Worm (Caenorhabditis elegans) whole organism, L1 larva: ENCODE results near the gene ehs-1.

Source experiments
- C04F5.9 ChIP-seq: sonication (generic microtip); optimal IDR thresholded peaks from 2 replicates; lab custom pipeline; 2016; ENCODE audit warnings: missing genetic modification characterization, missing compliant biosample characterization
- C16A3.4 ChIP-seq: fragments of 150-350 bp; optimal IDR thresholded peaks from 2 replicates; lab custom pipeline; 2014; ENCODE audit warnings: missing biosample characterization, missing genetic modification characterization
- C34B4.2 ChIP-seq: sonication (generic microtip); optimal IDR thresholded peaks from 2 replicates; lab custom pipeline; 2017; ENCODE audit warnings: mild to moderate bottlenecking, missing genetic modification characterization, missing compliant biosample characterization
- F16B12.6 ChIP-seq: fragments of 150-350 bp; optimal IDR thresholded peaks from 2 replicates; lab custom pipeline; 2014; ENCODE audit warnings: missing biosample characterization, missing genetic modification characterization
- Y116A8C.19 ChIP-seq: sonication (generic microtip); optimal IDR thresholded peaks from 2 replicates; lab custom pipeline; 2016; ENCODE audit warnings: missing compliant biosample characterization, missing genetic modification characterization, borderline replicate concordance
- aha-1 ChIP-seq: fragments of 150-350 bp; optimal IDR thresholded peaks from 2 replicates; lab custom pipeline; 2014; ENCODE audit warnings: missing biosample characterization, missing genetic modification characterization
- alr-1 ChIP-seq: fragments of 200-800 bp; sonication (Bioruptor generic); optimal IDR thresholded peaks from 2 replicates; lab custom pipeline; 2018; ENCODE audit warnings: borderline replicate concordance, mild to moderate bottlenecking, missing genetic modification characterization, missing compliant biosample characterization
- aly-2 ChIP-seq: fragments of 150-350 bp; optimal IDR thresholded peaks from 2 replicates; lab custom pipeline; 2014; ENCODE audit warnings: missing biosample characterization, missing genetic modification characterization
- ama-1 ChIP-seq: fragments of 150-350 bp; optimal IDR thresholded peaks from 2 replicates; lab custom pipeline; 2014
- blmp-1 ChIP-seq: fragments of 150-350 bp; optimal IDR thresholded peaks from 2 replicates; lab custom pipeline; 2014; ENCODE audit warnings: missing biosample characterization, missing genetic modification characterization
- ceh-63 ChIP-seq: fragments of 200-800 bp; sonication (Bioruptor generic); optimal IDR thresholded peaks from 2 replicates; lab custom pipeline; 2018; ENCODE audit warnings: mild to moderate bottlenecking, missing genetic modification characterization, missing compliant biosample characterization
- ceh-90 ChIP-seq: sonication (generic microtip); optimal IDR thresholded peaks from 2 replicates; lab custom pipeline; 2016; ENCODE audit warnings: missing genetic modification characterization, missing compliant biosample characterization
- ces-1 ChIP-seq: fragments of 150-350 bp; optimal IDR thresholded peaks from 2 replicates; lab custom pipeline; 2014; ENCODE audit warnings: missing biosample characterization, missing genetic modification reagents, missing genetic modification characterization
- elt-2 ChIP-seq: sonication (generic microtip); optimal IDR thresholded peaks from 2 replicates; lab custom pipeline; 2016; ENCODE audit warnings: missing genetic modification characterization, mild to moderate bottlenecking, inconsistent platforms, missing compliant biosample characterization, missing genetic modification reagents
- elt-3 ChIP-seq, 6 experiments: fragments of 150-350 bp in 1 of 6; sonication (generic microtip); optimal IDR thresholded peaks; 2 replicates each; lab custom pipeline; 2017 to 2018; ENCODE audit warnings: missing biosample characterization in 6 of 6, missing genetic modification characterization in 6 of 6, inconsistent platforms in 1 of 6
- fkh-10 ChIP-seq: sonication (generic microtip); optimal IDR thresholded peaks from 2 replicates; lab custom pipeline; 2017; ENCODE audit warnings: missing biosample characterization, missing genetic modification reagents, missing genetic modification characterization
- fkh-4 ChIP-seq: sonication (generic microtip); optimal IDR thresholded peaks from 2 replicates; lab custom pipeline; 2016; ENCODE audit warnings: missing compliant biosample characterization, missing genetic modification characterization, borderline replicate concordance
- hlh-17 ChIP-seq: fragments of 200-800 bp; sonication (Bioruptor generic); optimal IDR thresholded peaks from 2 replicates; lab custom pipeline; 2018; ENCODE audit warnings: missing genetic modification characterization, mild to moderate bottlenecking, missing compliant biosample characterization, moderate library complexity, borderline replicate concordance
- hlh-4 ChIP-seq: sonication (generic microtip); optimal IDR thresholded peaks from 2 replicates; lab custom pipeline; 2016; ENCODE audit warnings: mild to moderate bottlenecking, missing genetic modification characterization, missing compliant biosample characterization
- irx-1 ChIP-seq: sonication (generic microtip); optimal IDR thresholded peaks from 2 replicates; lab custom pipeline; 2016; ENCODE audit warnings: missing genetic modification characterization, missing compliant biosample characterization
- jun-1 ChIP-seq: fragments of 150-350 bp; optimal IDR thresholded peaks from 2 replicates; lab custom pipeline; 2014; ENCODE audit warnings: missing biosample characterization, missing genetic modification reagents, missing genetic modification characterization
- lin-35 ChIP-seq, 2 experiments: fragments of 150-350 bp; optimal IDR thresholded peaks; 2 replicates each; lab custom pipeline; 2014; ENCODE audit warnings: missing biosample characterization in 2 of 2, missing genetic modification characterization in 2 of 2, missing genetic modification reagents in 2 of 2
- lin-39 ChIP-seq: fragments of 150-350 bp; optimal IDR thresholded peaks from 2 replicates; lab custom pipeline; 2014; ENCODE audit warnings: missing biosample characterization, missing genetic modification reagents, missing genetic modification characterization
- lir-3 ChIP-seq: sonication (generic microtip); optimal IDR thresholded peaks from 2 replicates; lab custom pipeline; 2016; ENCODE audit warnings: mild to moderate bottlenecking, missing genetic modification characterization, moderate library complexity, missing compliant biosample characterization; ENCODE audit not compliant: poor library complexity
- lsy-2 ChIP-seq, 2 experiments: fragments of 150-350 bp; optimal IDR thresholded peaks; 2 replicates each; lab custom pipeline; 2014; ENCODE audit warnings: missing biosample characterization in 2 of 2, missing genetic modification characterization in 2 of 2
- mdl-1 ChIP-seq, 2 experiments: fragments of 150-350 bp; optimal IDR thresholded peaks; 2 replicates each; lab custom pipeline; 2014 to 2017; ENCODE audit warnings: missing biosample characterization in 2 of 2, missing genetic modification characterization in 2 of 2, inconsistent platforms in 1 of 2
- mep-1 ChIP-seq: fragments of 150-350 bp; optimal IDR thresholded peaks from 2 replicates; lab custom pipeline; 2014; ENCODE audit warnings: missing biosample characterization, missing genetic modification characterization
- nhr-11 ChIP-seq: fragments of 150-350 bp; optimal IDR thresholded peaks from 2 replicates; lab custom pipeline; 2014; ENCODE audit warnings: missing biosample characterization, missing genetic modification characterization
- nhr-12 ChIP-seq: sonication (generic microtip); optimal IDR thresholded peaks from 2 replicates; lab custom pipeline; 2017; ENCODE audit warnings: missing biosample characterization, missing genetic modification characterization
- nhr-20 ChIP-seq: sonication (generic microtip); optimal IDR thresholded peaks from 2 replicates; lab custom pipeline; 2016; ENCODE audit warnings: mild to moderate bottlenecking, missing genetic modification characterization, missing compliant biosample characterization
- nhr-237 ChIP-seq: fragments of 150-350 bp; optimal IDR thresholded peaks from 2 replicates; lab custom pipeline; 2014; ENCODE audit warnings: missing biosample characterization, missing genetic modification characterization
- nhr-28 ChIP-seq: fragments of 150-350 bp; optimal IDR thresholded peaks from 2 replicates; lab custom pipeline; 2014; ENCODE audit warnings: missing biosample characterization, missing genetic modification characterization
- nhr-76 ChIP-seq: sonication (generic microtip); optimal IDR thresholded peaks from 2 replicates; lab custom pipeline; 2017; ENCODE audit warnings: missing biosample characterization, missing genetic modification characterization
- nhr-77 ChIP-seq: fragments of 150-350 bp; optimal IDR thresholded peaks from 2 replicates; lab custom pipeline; 2014; ENCODE audit warnings: missing biosample characterization, missing genetic modification characterization
- nhr-85 ChIP-seq: sonication (generic microtip); peaks from one replicate; lab custom pipeline; 2016; ENCODE audit warnings: missing genetic modification characterization, inconsistent platforms, missing compliant biosample characterization
- nhr-90 ChIP-seq: sonication (generic microtip); optimal IDR thresholded peaks from 2 replicates; lab custom pipeline; 2016; ENCODE audit warnings: mild to moderate bottlenecking, missing genetic modification characterization, missing compliant biosample characterization; ENCODE audit not compliant: poor library complexity
- pag-3 ChIP-seq: sonication (generic microtip); optimal IDR thresholded peaks from 2 replicates; lab custom pipeline; 2017; ENCODE audit warnings: missing genetic modification characterization, mild to moderate bottlenecking, missing compliant biosample characterization, antibody characterized with exemption, borderline replicate concordance; ENCODE audit not compliant: insufficient read depth
- pax-3 ChIP-seq: fragments of 200-800 bp; sonication (Bioruptor generic); optimal IDR thresholded peaks from 2 replicates; lab custom pipeline; 2018; ENCODE audit warnings: mild to moderate bottlenecking, missing genetic modification characterization, moderate library complexity, missing compliant biosample characterization
- snpc-4 ChIP-seq: fragments of 150-350 bp; optimal IDR thresholded peaks from 2 replicates; lab custom pipeline; 2014; ENCODE audit warnings: missing biosample characterization, missing genetic modification characterization
- snu-23 ChIP-seq: sonication (generic microtip); optimal IDR thresholded peaks from 2 replicates; lab custom pipeline; 2016; ENCODE audit warnings: missing genetic modification characterization, missing compliant biosample characterization
- sox-4 ChIP-seq: sonication (generic microtip); optimal IDR thresholded peaks from 2 replicates; lab custom pipeline; 2016; ENCODE audit warnings: missing genetic modification characterization, missing compliant biosample characterization
- sup-37 ChIP-seq: fragments of 200-800 bp; sonication (Bioruptor generic); optimal IDR thresholded peaks from 2 replicates; lab custom pipeline; 2018; ENCODE audit warnings: mild to moderate bottlenecking, missing genetic modification characterization, missing compliant biosample characterization
- tbx-2 ChIP-seq: sonication (generic microtip); optimal IDR thresholded peaks from 2 replicates; lab custom pipeline; 2016; ENCODE audit warnings: missing genetic modification characterization, missing compliant biosample characterization
- unc-130 ChIP-seq: fragments of 150-350 bp; optimal IDR thresholded peaks from 2 replicates; lab custom pipeline; 2017; ENCODE audit warnings: missing biosample characterization, missing genetic modification characterization, inconsistent platforms
- unc-86 ChIP-seq: sonication (generic microtip); optimal IDR thresholded peaks from 2 replicates; lab custom pipeline; 2016; ENCODE audit warnings: missing genetic modification characterization, missing compliant biosample characterization
- vab-15 ChIP-seq: sonication (generic microtip); optimal IDR thresholded peaks from 2 replicates; lab custom pipeline; 2017; ENCODE audit warnings: missing genotype, mild to moderate bottlenecking, missing genetic modification characterization, missing compliant biosample characterization
- xbp-1 ChIP-seq: sonication (generic microtip); optimal IDR thresholded peaks from 2 replicates; lab custom pipeline; 2016; ENCODE audit warnings: missing genetic modification characterization, missing compliant biosample characterization

Gene ehs-1

ce11 chrII:5844694-5845129 is 24.2 kb downstream of the ehs-1 start (continued):
- TF ChIP-seq ceh-63 (GFP tag; lab: Kevin White, UChicago) (peak; percentile 96), sox-4 (peak; percentile 99), lir-3 (tag; lab: Kevin White, UChicago) (peak; percentile 96), C16A3.4 (tag; lab: Kevin White, UChicago) (peak; percentile 99), hlh-4 (tag; lab: Kevin White, UChicago) (peak; percentile 79), fkh-4 (tag; lab: Kevin White, UChicago) (peak; percentile 94), lsy-2 (tag; optimal IDR thresholded peaks at IDR 0.05; lab: Kevin White, UChicago) (peak; percentile 96 to 97), nhr-76 (tag; lab: Kevin White, UChicago) (peak; percentile 80), nhr-11 (tag; lab: Kevin White, UChicago) (peak; percentile 98), sup-37 (peak; percentile 99), Y116A8C.19 (peak; percentile 48), C34B4.2 (tag; lab: Kevin White, UChicago) (peak; percentile 81), mep-1 (peak; percentile 99), nhr-12 (tag; lab: Kevin White, UChicago) (peak; percentile 80), hlh-17 (peak; percentile 49), snu-23 (peak; percentile 100), aha-1 (peak; percentile 89), nhr-20 (peak; percentile 100), elt-2 (tag; lab: Kevin White, UChicago) (peak; percentile 100), F16B12.6 (tag; lab: Kevin White, UChicago) (peak; percentile 75), C04F5.9 (tag; lab: Kevin White, UChicago) (peak; percentile 98), mdl-1 (tag; optimal IDR thresholded peaks at IDR 0.05; lab: Kevin White, UChicago) (peak; percentile 46 to 94), elt-3 (tag; optimal IDR thresholded peaks at IDR 0.05; lab: Kevin White, UChicago) (peak in 5 of 6 experiments; percentile 91 to 99 (median 95)), jun-1 (peak; percentile 98), ama-1 (lab: Kevin White, UChicago) (peak; percentile 100), unc-86 (tag; lab: Kevin White, UChicago) (peak; percentile 99), nhr-28 (tag; lab: Kevin White, UChicago) (peak; percentile 77), blmp-1 (tag; lab: Kevin White, UChicago) (peak; percentile 89), vab-15 (tag; lab: Kevin White, UChicago) (peak; percentile 93), lin-35 (GFP tag; optimal IDR thresholded peaks at IDR 0.05; lab: Kevin White, UChicago) (peak; percentile 89 to 95), ces-1 (GFP tag; lab: Kevin White, UChicago) (peak; percentile 98), ceh-90 (tag; lab: Kevin White, UChicago) (peak; percentile 72), fkh-10 (GFP tag; lab: Kevin White, UChicago) (peak; percentile 99), lin-39 (peak; percentile 99), aly-2 (tag; lab: Kevin White, UChicago) (peak; percentile 99), nhr-237 (tag; lab: Kevin White, UChicago) (peak; percentile 98), xbp-1 (tag; lab: Kevin White, UChicago) (peak; percentile 99), nhr-90 (tag; lab: Kevin White, UChicago) (peak; percentile 100), pag-3 (tag; lab: Kevin White, UChicago) (peak; percentile 79)

ce11 chrII:5845441-5845840 is 24.9 kb downstream of the ehs-1 start, which contains the start of the genes ZK1248.17 and H41C03.3:
ZK1248.17 (minus strand) TSS chrII:5845541.
H41C03.3 (plus strand) TSS chrII:5845777.
- no peak for TF ChIP-seq tbx-2
- no peak for TF ChIP-seq nhr-77 (tag; lab: Kevin White, UChicago)
- TF ChIP-seq fkh-10 (GFP tag; lab: Kevin White, UChicago) = no peak
- no peak for TF ChIP-seq C34B4.2 (tag; lab: Kevin White, UChicago)
- TF ChIP-seq unc-130 = no peak
- no peak for TF ChIP-seq blmp-1 (tag; lab: Kevin White, UChicago)
- no peak for TF ChIP-seq nhr-85 (tag; lab: Kevin White, UChicago)
- TF ChIP-seq alr-1 = no peak
- TF ChIP-seq snpc-4 (tag; lab: Kevin White, UChicago) = no peak
- no peak for TF ChIP-seq ceh-63 (GFP tag; lab: Kevin White, UChicago)
- no peak for TF ChIP-seq irx-1 (tag; lab: Kevin White, UChicago)
- TF ChIP-seq pax-3 = no peak
- TF ChIP-seq ceh-90 (tag; lab: Kevin White, UChicago) = no peak
